Worm (Caenorhabditis elegans): ENCODE measurements around the gene srw-122.

DNA sequence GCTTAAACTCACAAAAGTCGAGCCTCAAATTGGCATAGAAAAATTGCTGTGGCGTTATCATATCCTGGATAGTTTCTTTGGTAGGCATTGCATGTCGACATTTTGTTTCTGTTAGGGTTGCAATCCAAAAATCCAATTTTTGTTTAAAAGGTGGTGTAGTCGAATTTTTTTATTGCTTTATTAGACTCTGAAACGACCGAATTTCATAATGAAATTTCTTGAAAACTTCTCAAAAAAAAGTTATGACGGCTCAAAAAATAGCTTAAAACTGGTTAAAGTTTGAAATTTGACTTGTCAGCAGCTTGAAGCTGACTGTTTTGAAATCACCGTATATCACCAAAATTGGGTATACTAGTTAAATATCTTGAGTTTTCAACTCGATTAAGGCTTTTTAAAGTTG lies 10.6 kb downstream of the srw-122 start, which contains the start of gene srw-143:
- TF ChIP-seq dao-5 (tag; optimal IDR thresholded peaks at IDR 0.05) (no peak), him-1 (tag; optimal IDR thresholded peaks at IDR 0.05) (no peak)
